Worm (Caenorhabditis elegans) whole organism, L4 larva: ENCODE data around the gene npp-3.

ENCODE experiments used
- T26A8.4 ChIP-seq: fragments of 200-800 bp; sonication (Bioruptor generic); IDR thresholded peaks from 2 replicates; pipeline ENCODE4 v1.3.6; 2022; ENCODE audit warnings: missing genetic modification characterization, missing compliant biosample characterization
- Y48G9A.11 ChIP-seq: fragments of 200-800 bp; sonication (Bioruptor generic); IDR thresholded peaks from 2 replicates; pipeline ENCODE4 v1.3.6; 2022; ENCODE audit warnings: missing genetic modification reagents, missing genetic modification characterization, missing compliant biosample characterization
- aha-1 ChIP-seq: fragments of 150-350 bp; peaks from one replicate; lab custom pipeline; 2014; ENCODE audit warnings: missing biosample characterization, missing genetic modification characterization
- aly-2 ChIP-seq: sonication (generic microtip); optimal IDR thresholded peaks from 2 replicates; lab custom pipeline; 2018; ENCODE audit warnings: missing biosample characterization, missing genetic modification characterization
- ama-1 ChIP-seq: fragments of 150-350 bp; optimal IDR thresholded peaks from 2 replicates; lab custom pipeline; 2014; ENCODE audit warnings: inconsistent platforms, mixed read lengths
- arid-1 ChIP-seq: fragments of 200-800 bp; sonication (Bioruptor generic); conservative IDR thresholded peaks from 2 replicates; pipeline ENCODE4 v1.3.6; 2022; ENCODE audit warnings: missing genetic modification reagents, missing genetic modification characterization, missing compliant biosample characterization
- ceh-62 ChIP-seq: sonication (generic microtip); optimal IDR thresholded peaks from 2 replicates; lab custom pipeline; 2017; ENCODE audit warnings: missing biosample characterization, missing genetic modification characterization
- daf-12 ChIP-seq: fragments of 150-350 bp; optimal IDR thresholded peaks from 2 replicates; lab custom pipeline; 2014; ENCODE audit warnings: missing biosample characterization, missing genetic modification reagents, missing genetic modification characterization
- daf-16 ChIP-seq, 3 experiments: sonication (generic microtip); optimal IDR thresholded peaks; 2 replicates each; lab custom pipeline; 2016 to 2017; ENCODE audit warnings: missing genetic modification characterization in 3 of 3, missing genetic modification reagents in 3 of 3, mild to moderate bottlenecking in 2 of 3, missing compliant biosample characterization in 2 of 3, missing biosample characterization in 1 of 3, moderate library complexity in 1 of 3
- daf-8 ChIP-seq: fragments of 200-800 bp; sonication (Bioruptor generic); IDR thresholded peaks from 2 replicates; pipeline ENCODE4 v1.3.6; 2022; ENCODE audit warnings: missing genetic modification characterization, missing compliant biosample characterization
- dmd-6 ChIP-seq: fragments of 200-800 bp; sonication (Bioruptor generic); IDR thresholded peaks from 2 replicates; pipeline ENCODE4 v1.3.6; 2022; ENCODE audit warnings: missing genetic modification reagents, missing genetic modification characterization, missing compliant biosample characterization
- dmd-8 ChIP-seq: fragments of 200-800 bp; sonication (Bioruptor generic); IDR thresholded peaks from 2 replicates; pipeline ENCODE4 v1.3.6; 2022; ENCODE audit warnings: missing genetic modification characterization, missing compliant biosample characterization
- duxl-1 ChIP-seq: sonication (generic microtip); optimal IDR thresholded peaks from 2 replicates; lab custom pipeline; 2016; ENCODE audit warnings: mild to moderate bottlenecking, missing genetic modification characterization, moderate library complexity, missing compliant biosample characterization; ENCODE audit not compliant: poor library complexity
- dve-1 ChIP-seq: sonication (generic microtip); optimal IDR thresholded peaks from 2 replicates; lab custom pipeline; 2017; ENCODE audit warnings: antibody characterized with exemption, mild to moderate bottlenecking, missing genetic modification characterization, missing compliant biosample characterization; ENCODE audit not compliant: insufficient read depth
- gei-8 ChIP-seq: fragments of 200-800 bp; sonication (Bioruptor generic); optimal IDR thresholded peaks from 2 replicates; lab custom pipeline; 2018; ENCODE audit warnings: mild to moderate bottlenecking, missing genetic modification characterization, missing compliant biosample characterization
- hlh-11 ChIP-seq: fragments of 200-800 bp; sonication (Bioruptor generic); optimal IDR thresholded peaks from 2 replicates; lab custom pipeline; 2018; ENCODE audit warnings: mild to moderate bottlenecking, missing genetic modification characterization, missing compliant biosample characterization
- hlh-30 ChIP-seq: sonication (generic microtip); optimal IDR thresholded peaks from 2 replicates; lab custom pipeline; 2017; ENCODE audit warnings: antibody characterized with exemption, mild to moderate bottlenecking, missing genetic modification characterization, missing compliant biosample characterization; ENCODE audit not compliant: insufficient read depth
- lim-7 ChIP-seq: fragments of 200-800 bp; sonication (Bioruptor generic); IDR thresholded peaks from 2 replicates; pipeline ENCODE4 v1.3.6; 2022; ENCODE audit warnings: missing genetic modification characterization, missing compliant biosample characterization
- lin-13 ChIP-seq: fragments of 150-350 bp; optimal IDR thresholded peaks from 2 replicates; lab custom pipeline; 2014; ENCODE audit warnings: missing biosample characterization, missing genetic modification reagents, missing genetic modification characterization
- lir-3 ChIP-seq: sonication (generic microtip); optimal IDR thresholded peaks from 2 replicates; lab custom pipeline; 2016; ENCODE audit warnings: mild to moderate bottlenecking, missing genetic modification characterization, missing compliant biosample characterization
- mdl-1 ChIP-seq, 2 experiments: fragments of 150-350 bp in 1 of 2; sonication (generic microtip) in 1 of 2; optimal IDR thresholded peaks; 2 replicates each; lab custom pipeline; 2014 to 2017; ENCODE audit warnings: missing biosample characterization in 2 of 2, missing genetic modification characterization in 2 of 2
- mep-1 ChIP-seq: fragments of 150-350 bp; sonication (generic microtip); optimal IDR thresholded peaks from 3 replicates; lab custom pipeline; 2014; ENCODE audit warnings: missing biosample characterization, missing genetic modification characterization
- nhr-11 ChIP-seq: fragments of 150-350 bp; optimal IDR thresholded peaks from 2 replicates; lab custom pipeline; 2014; ENCODE audit warnings: missing biosample characterization, missing genetic modification characterization
- nhr-111 ChIP-seq: fragments of 200-800 bp; sonication (Bioruptor generic); optimal IDR thresholded peaks from 2 replicates; lab custom pipeline; 2018; ENCODE audit warnings: mild to moderate bottlenecking, missing genetic modification characterization, missing compliant biosample characterization
- nhr-25 ChIP-seq: sonication (generic microtip); optimal IDR thresholded peaks from 2 replicates; lab custom pipeline; 2017; ENCODE audit warnings: missing genetic modification characterization, mild to moderate bottlenecking, missing compliant biosample characterization, antibody characterized with exemption, moderate library complexity, borderline replicate concordance; ENCODE audit not compliant: insufficient read depth
- nhr-28 ChIP-seq: fragments of 150-350 bp; optimal IDR thresholded peaks from 2 replicates; lab custom pipeline; 2014; ENCODE audit warnings: missing biosample characterization, missing genetic modification characterization
- nhr-48 ChIP-seq: sonication (generic microtip); optimal IDR thresholded peaks from 2 replicates; lab custom pipeline; 2016; ENCODE audit warnings: mild to moderate bottlenecking, missing genetic modification characterization, missing compliant biosample characterization
- pqm-1 ChIP-seq: sonication (generic microtip); optimal IDR thresholded peaks from 2 replicates; lab custom pipeline; 2017; ENCODE audit warnings: missing biosample characterization, missing genetic modification characterization
- rbr-2 ChIP-seq: sonication (generic microtip); optimal IDR thresholded peaks from 2 replicates; lab custom pipeline; 2016; ENCODE audit warnings: missing genotype, missing genetic modification characterization, missing compliant biosample characterization
- snpc-1.2 ChIP-seq: fragments of 200-800 bp; sonication (Bioruptor generic); IDR thresholded peaks from 2 replicates; pipeline ENCODE4 v1.3.6; 2022; ENCODE audit warnings: missing genetic modification reagents, missing genetic modification characterization, missing compliant biosample characterization
- snpc-4 ChIP-seq: fragments of 150-350 bp; optimal IDR thresholded peaks from 2 replicates; lab custom pipeline; 2014; ENCODE audit warnings: missing biosample characterization, missing genetic modification characterization
- unc-62 ChIP-seq, 3 experiments: fragments of 150-350 bp in 1 of 3; sonication (generic microtip); optimal IDR thresholded peaks in 2 of 3; peaks in 1 of 3; 1 replicate in 1 of 3; 2 replicates in 2 of 3; lab custom pipeline; 2014 to 2017; ENCODE audit warnings: missing biosample characterization in 3 of 3, missing genetic modification characterization in 3 of 3, missing genetic modification reagents in 3 of 3, missing genotype in 1 of 3

The npp-3 gene

ce11 chrII:11854749-11855148 lies 19.8 kb downstream of the npp-3 start:
- peak; percentile 33 for TF ChIP-seq nhr-28 (tag; lab: Kevin White, UChicago)
- TF ChIP-seq hlh-30 (tag; lab: Kevin White, UChicago) = peak; percentile 29
- no peak for TF ChIP-seq ceh-62 (tag; lab: Kevin White, UChicago)
- TF ChIP-seq daf-12 (tag; lab: Kevin White, UChicago) = no peak
- TF ChIP-seq dmd-8 (GFP tag; lab: Robert Waterston, UW) = no peak

ce11 chrII:11853108-11853507 lies 21.5 kb downstream of the npp-3 start:
- TF ChIP-seq unc-62 (GFP tag; optimal IDR thresholded peaks at IDR 0.05 in 1 of 2; lab: Kevin White, UChicago) (peak in 1 of 2 experiments; percentile 52), unc-62 (tag; optimal IDR thresholded peaks at IDR 0.05; lab: Kevin White, UChicago) (no peak), daf-16 (GFP tag; optimal IDR thresholded peaks at IDR 0.05; lab: Kevin White, UChicago) (no peak), daf-16 (tag; optimal IDR thresholded peaks at IDR 0.05; lab: Kevin White, UChicago) (no peak), Y48G9A.11 (GFP tag; lab: Robert Waterston, UW) (no peak)

ce11 chrII:11852191-11852901 lies 22.2 kb downstream of the npp-3 start:
- TF ChIP-seq daf-8 (GFP tag; lab: Robert Waterston, UW) (no peak), T26A8.4 (GFP tag; lab: Robert Waterston, UW) (no peak), aly-2 (tag; lab: Kevin White, UChicago) (no peak), unc-62 (GFP tag; optimal IDR thresholded peaks at IDR 0.05 in 1 of 2; lab: Kevin White, UChicago) (peak in 1 of 2 experiments; percentile 92), unc-62 (tag; optimal IDR thresholded peaks at IDR 0.05; lab: Kevin White, UChicago) (no peak), nhr-28 (tag; lab: Kevin White, UChicago) (peak; percentile 6), dmd-6 (GFP tag; lab: Robert Waterston, UW) (peak; percentile 28; the same call in 1 of the 2 replicates), nhr-111 (GFP tag; lab: Kevin White, UChicago) (no peak), mdl-1 (tag; optimal IDR thresholded peaks at IDR 0.05; lab: Kevin White, UChicago) (peak in 1 of 2 experiments; percentile 22), nhr-48 (peak; percentile 12), hlh-11 (peak; percentile 31), lir-3 (no peak)

- TF ChIP-seq arid-1 (GFP tag; lab: Robert Waterston, UW) (no peak), aha-1 (tag; lab: Kevin White, UChicago) (peak; percentile 79), nhr-28 (tag; lab: Kevin White, UChicago) (peak; percentile 31)
Measured at ce11 chrII:11849572-11849971, 25.0 kb downstream of the npp-3 start.

ce11 chrII:11845954-11846353 lies 28.6 kb downstream of the npp-3 start:
- TF ChIP-seq duxl-1 (tag; lab: Kevin White, UChicago) = peak; percentile 7
- TF ChIP-seq pqm-1 (tag; lab: Kevin White, UChicago) = no peak
- peak; percentile 0 for TF ChIP-seq dve-1 (tag; lab: Kevin White, UChicago)
- peak; percentile 41 for TF ChIP-seq snpc-4
- peak; percentile 57 for TF ChIP-seq ama-1 (lab: Kevin White, UChicago)
- TF ChIP-seq rbr-2 (tag; lab: Kevin White, UChicago) = no peak
- TF ChIP-seq snpc-1.2 (GFP tag; lab: Robert Waterston, UW) = 0 out of 2 replicates have a peak, but pooled peaks have one; percentile 45
- TF ChIP-seq gei-8 (GFP tag; lab: Kevin White, UChicago) = peak; percentile 13
- TF ChIP-seq nhr-48 = no peak
- peak; percentile 55 for TF ChIP-seq lin-13 (GFP tag; lab: Kevin White, UChicago)
- TF ChIP-seq nhr-25 (tag; lab: Kevin White, UChicago) = peak; percentile 66
- peak; percentile 15 for TF ChIP-seq nhr-28 (tag; lab: Kevin White, UChicago)
- TF ChIP-seq mep-1 (tag; lab: Kevin White, UChicago) = peak; percentile 52
- 0 out of 2 replicates have a peak, but pooled peaks have one; percentile 21 for TF ChIP-seq lim-7 (GFP tag; lab: Robert Waterston, UW)
- no peak for TF ChIP-seq nhr-11 (tag; lab: Kevin White, UChicago)
